Fruit fly (Drosophila melanogaster) whole organism, pupa: ENCODE results near the gene CG45487.
"Not testable (repeated sequence)": the region's sequence is repeated elsewhere in the genome, so short reads cannot be mapped to it uniquely, and the experiment has no call there.

Source experiments
- CG10348 ChIP-seq: fragments of 200-800 bp; sonication (Bioruptor generic); IDR thresholded peaks from 2 replicates; pipeline ENCODE4 v1.3.6; 2022; ENCODE audit warnings: missing biosample characterization, missing genetic modification characterization
- CG12605 ChIP-seq: fragments of 200-800 bp; sonication (Bioruptor generic); IDR thresholded peaks from 2 replicates; pipeline ENCODE4 v1.3.6; 2022; ENCODE audit warnings: missing biosample characterization, missing genetic modification characterization
- CG13204 ChIP-seq: fragments of 200-800 bp; sonication (Bioruptor generic); optimal IDR thresholded peaks from 2 replicates; lab custom pipeline; 2018; ENCODE audit warnings: missing biosample characterization, mild to moderate bottlenecking, missing genetic modification characterization, moderate library complexity
- CG14655 ChIP-seq: fragments of 200-800 bp; sonication (Bioruptor generic); optimal IDR thresholded peaks from 3 replicates; lab custom pipeline; 2017; ENCODE audit warnings: mild to moderate bottlenecking, missing biosample characterization, missing genetic modification reagents, missing genetic modification characterization
- CG15710 ChIP-seq: fragments of 200-800 bp; sonication (Bioruptor generic); optimal IDR thresholded peaks from 2 replicates; lab custom pipeline; 2018; ENCODE audit warnings: missing biosample characterization, mild to moderate bottlenecking, missing genetic modification characterization, moderate library complexity
- CG17806 ChIP-seq: fragments of 200-800 bp; sonication (Bioruptor generic); optimal IDR thresholded peaks from 2 replicates; lab custom pipeline; 2018; ENCODE audit warnings: missing biosample characterization, mild to moderate bottlenecking, missing genetic modification characterization, moderate library complexity
- CG32121 ChIP-seq: fragments of 200-800 bp; sonication (Bioruptor generic); IDR thresholded peaks from 2 replicates; pipeline ENCODE4 v1.3.6; 2022; ENCODE audit warnings: missing biosample characterization, missing genetic modification characterization
- CG34367 ChIP-seq: fragments of 200-800 bp; sonication (Bioruptor generic); optimal IDR thresholded peaks from 2 replicates; lab custom pipeline; 2018; ENCODE audit warnings: missing biosample characterization, mild to moderate bottlenecking, missing genetic modification characterization
- CG4496 ChIP-seq: fragments of 200-800 bp; sonication (Bioruptor generic); IDR thresholded peaks from 3 replicates; pipeline ENCODE4 v1.3.6; 2022; ENCODE audit warnings: missing biosample characterization, missing genetic modification characterization
- CG8159 ChIP-seq: fragments of 200-800 bp; sonication (Bioruptor generic); optimal IDR thresholded peaks from 3 replicates; lab custom pipeline; 2018; ENCODE audit warnings: missing biosample characterization, mild to moderate bottlenecking, missing genetic modification characterization, moderate library complexity
- CG8301 ChIP-seq: fragments of 200-800 bp; sonication (Bioruptor generic); optimal IDR thresholded peaks from 2 replicates; lab custom pipeline; 2018; ENCODE audit warnings: missing biosample characterization, mild to moderate bottlenecking, missing genetic modification characterization
- CG9948 ChIP-seq: fragments of 200-800 bp; sonication (Bioruptor generic); optimal IDR thresholded peaks from 2 replicates; lab custom pipeline; 2018; ENCODE audit warnings: missing biosample characterization, mild to moderate bottlenecking, missing genetic modification characterization, moderate library complexity
- D1 ChIP-seq: fragments of 200-800 bp; sonication (Bioruptor generic); optimal IDR thresholded peaks from 2 replicates; lab custom pipeline; 2018; ENCODE audit warnings: missing biosample characterization, mild to moderate bottlenecking, missing genetic modification characterization, moderate library complexity
- EcR ChIP-seq: fragments of 200-800 bp; sonication (Bioruptor generic); optimal IDR thresholded peaks from 3 replicates; lab custom pipeline; 2019; ENCODE audit warnings: missing biosample characterization, missing genetic modification characterization, mild to moderate bottlenecking, moderate library complexity, missing genetic modification reagents
- Ets98B ChIP-seq: fragments of 200-800 bp; sonication (Bioruptor generic); IDR thresholded peaks from 2 replicates; pipeline ENCODE4 v1.3.6; 2022; ENCODE audit warnings: missing biosample characterization, missing genetic modification characterization
- Pif1A ChIP-seq: fragments of 200-800 bp; sonication (Bioruptor generic); optimal IDR thresholded peaks from 3 replicates; lab custom pipeline; 2016; ENCODE audit warnings: missing biosample characterization, missing genetic modification characterization
- Pif1B ChIP-seq: fragments of 200-800 bp; sonication (Bioruptor generic); optimal IDR thresholded peaks from 3 replicates; lab custom pipeline; 2016; ENCODE audit warnings: missing biosample characterization, missing genetic modification characterization
- Snoo ChIP-seq: fragments of 200-800 bp; sonication (Bioruptor generic); optimal IDR thresholded peaks from 3 replicates; lab custom pipeline; 2017; ENCODE audit warnings: missing biosample characterization, mild to moderate bottlenecking, missing genetic modification characterization, inconsistent platforms
- fd96Ca ChIP-seq: fragments of 200-800 bp; sonication (Bioruptor generic); IDR thresholded peaks from 3 replicates; pipeline ENCODE4 v1.3.6; 2022; ENCODE audit warnings: missing biosample characterization, missing genetic modification characterization
- gl ChIP-seq: fragments of 200-800 bp; sonication (Bioruptor generic); optimal IDR thresholded peaks from 2 replicates; lab custom pipeline; 2018; ENCODE audit warnings: missing biosample characterization, mild to moderate bottlenecking, missing genetic modification characterization
- rn ChIP-seq: fragments of 200-800 bp; sonication (Bioruptor generic); IDR thresholded peaks from 2 replicates; pipeline ENCODE4 v1.3.6; 2022; ENCODE audit warnings: missing biosample characterization, missing genetic modification characterization

CG45487 gene

DNA sequence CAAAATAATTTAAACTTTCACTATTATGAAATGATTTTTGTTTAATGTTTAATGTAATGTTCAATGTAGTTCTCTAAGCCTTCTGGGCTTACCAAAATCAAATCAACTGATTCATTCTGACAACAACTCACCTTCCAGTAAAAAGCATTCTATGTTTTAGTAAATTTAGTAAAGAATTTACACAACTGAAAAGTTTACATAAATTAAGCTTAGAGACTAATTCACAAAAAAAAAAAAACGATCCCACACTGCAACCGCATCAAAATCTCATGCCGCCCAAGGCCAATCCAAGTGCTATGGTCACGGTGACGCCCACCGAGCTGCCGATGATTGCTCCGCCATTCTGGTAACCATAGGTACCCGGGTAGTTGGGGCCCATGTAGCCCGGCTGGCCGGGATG, at the start of gene CG45487:
TSS of gene CG45487 (minus strand) at position 101 of the 400 bp plus-strand sequence.
- TF ChIP-seq CG13204 (GFP tag; lab: Kevin White, UChicago); CG10348 (GFP tag; lab: Robert Waterston, UW); Pif1A (GFP tag; lab: Kevin White, UChicago): not testable (repeated sequence)

DNA sequence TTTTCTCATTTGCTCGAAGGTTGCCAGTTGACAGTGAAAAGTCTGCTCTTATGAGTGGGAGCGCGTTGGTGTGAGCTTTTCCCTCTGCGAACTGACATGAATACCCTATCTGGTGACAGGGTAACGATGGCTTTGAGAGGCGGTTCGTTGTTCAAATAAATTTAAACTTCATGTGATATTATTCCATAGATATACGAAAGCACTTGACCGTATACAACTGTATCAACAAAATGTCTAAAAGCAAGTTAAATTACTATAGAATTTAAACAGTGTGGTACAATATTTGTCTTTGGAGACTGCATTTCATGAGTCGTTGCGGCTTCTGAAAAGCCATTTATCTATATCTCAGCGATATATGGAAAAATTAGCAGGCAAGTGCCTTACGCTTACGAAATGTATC, 49.1 kb upstream of the CG45487 start:
- TF ChIP-seq CG9948 (tag; lab: Kevin White, UChicago) (peak; percentile 34), CG4496 (GFP tag; lab: Robert Waterston, UW) (no peak; the same call in 2 of the 3 replicates), CG34367 (tag; lab: Kevin White, UChicago) (no peak), CG17806 (tag; lab: Kevin White, UChicago) (peak; percentile 27), CG8301 (tag; lab: Kevin White, UChicago) (no peak), CG14655 (GFP tag; lab: Kevin White, UChicago) (peak; percentile 2), Pif1A (GFP tag; lab: Kevin White, UChicago) (no peak), gl (tag; lab: Kevin White, UChicago) (no peak), CG13204 (GFP tag; lab: Kevin White, UChicago) (no peak), CG15710 (peak; percentile 48), EcR (peak; percentile 32), CG8159 (tag; lab: Kevin White, UChicago) (peak; percentile 37), Snoo (tag; lab: Kevin White, UChicago) (peak; percentile 18)

DNA sequence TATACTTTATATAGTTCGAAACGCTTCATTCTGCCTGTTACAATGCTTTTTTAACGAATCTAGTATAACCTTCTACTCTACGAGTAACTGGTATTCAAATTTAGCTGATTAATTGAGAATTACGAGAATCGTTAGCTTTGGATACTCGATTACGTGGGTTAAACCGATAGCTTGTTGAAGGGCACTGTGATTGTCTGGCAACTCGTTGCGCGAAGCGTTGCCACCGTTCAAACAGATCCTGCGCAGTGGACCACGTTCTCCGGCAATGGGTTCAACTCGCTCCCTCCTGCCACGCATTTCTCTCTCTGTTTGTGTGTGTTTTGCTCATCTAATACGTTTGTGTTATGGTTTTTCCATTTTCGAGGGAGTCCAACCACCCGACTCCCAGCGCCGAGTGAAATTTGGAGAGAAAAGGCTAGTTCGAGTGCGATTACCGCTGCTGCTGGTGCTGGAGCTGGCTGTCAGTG, 45.8 kb upstream of the CG45487 start, which contains the start of gene Nep3:
TSS of gene Nep3 (plus strand) at position 417 of the 467 bp plus-strand sequence.
- TF ChIP-seq CG34367 (tag; lab: Kevin White, UChicago) (no peak), CG15710 (no peak), CG4496 (GFP tag; lab: Robert Waterston, UW) (no peak), Pif1A (GFP tag; lab: Kevin White, UChicago) (no peak), gl (tag; lab: Kevin White, UChicago) (no peak)

DNA sequence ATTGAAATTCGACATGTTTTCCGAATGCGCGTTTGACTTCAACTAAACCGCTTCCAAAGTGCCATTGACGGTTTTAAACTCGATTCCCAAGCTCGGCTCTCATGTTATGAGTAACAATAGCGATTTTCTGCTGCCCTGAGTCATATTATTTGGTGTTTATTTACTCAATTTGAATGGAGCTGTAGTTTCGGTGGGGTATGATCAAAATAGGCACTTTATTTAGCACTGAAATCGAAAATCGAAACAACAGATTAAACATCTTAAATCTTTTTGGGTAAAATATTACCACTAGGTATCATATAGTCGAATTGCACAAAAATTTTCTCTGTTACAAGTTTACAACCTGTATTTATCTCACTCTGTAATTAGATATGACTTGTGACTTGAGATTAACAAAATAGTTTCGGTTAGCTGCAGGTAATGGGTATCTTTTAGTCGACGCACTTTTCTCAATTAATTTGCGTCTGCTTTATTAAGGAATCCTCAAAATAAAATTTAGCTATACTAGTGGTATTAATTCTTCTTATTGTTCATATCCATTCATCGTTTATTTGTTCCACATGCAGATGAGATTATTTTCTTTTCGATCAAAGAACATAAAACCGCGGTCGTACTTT, 44.4 kb upstream of the CG45487 start, which contains the start of gene CG12655:
TSS of gene CG12655 (minus strand) at position 51 of the 617 bp plus-strand sequence.
- TF ChIP-seq EcR, result no peak
- TF ChIP-seq CG32121 (GFP tag; lab: Robert Waterston, UW), result no peak
- TF ChIP-seq CG13204 (GFP tag; lab: Kevin White, UChicago), result no peak
- TF ChIP-seq CG12605 (GFP tag; lab: Robert Waterston, UW), result no peak
- TF ChIP-seq gl (tag; lab: Kevin White, UChicago), result no peak
- TF ChIP-seq CG34367 (tag; lab: Kevin White, UChicago), result no peak
- TF ChIP-seq CG4496 (GFP tag; lab: Robert Waterston, UW), result no peak
- TF ChIP-seq Pif1A (GFP tag; lab: Kevin White, UChicago), result no peak
- no peak for TF ChIP-seq CG8159 (tag; lab: Kevin White, UChicago)
- TF ChIP-seq CG15710, result no peak
- TF ChIP-seq CG14655 (GFP tag; lab: Kevin White, UChicago), result no peak
- TF ChIP-seq Ets98B (GFP tag; lab: Robert Waterston, UW), result no peak
- TF ChIP-seq rn (GFP tag; lab: Robert Waterston, UW), result no peak
- TF ChIP-seq D1, result no peak
- no peak for TF ChIP-seq fd96Ca (GFP tag; lab: Robert Waterston, UW)
- TF ChIP-seq CG10348 (GFP tag; lab: Robert Waterston, UW), result no peak
- no peak for TF ChIP-seq CG9948 (tag; lab: Kevin White, UChicago)
- no peak for TF ChIP-seq Snoo (tag; lab: Kevin White, UChicago)
- no peak for TF ChIP-seq Pif1B
- TF ChIP-seq CG8301 (tag; lab: Kevin White, UChicago), result no peak

DNA sequence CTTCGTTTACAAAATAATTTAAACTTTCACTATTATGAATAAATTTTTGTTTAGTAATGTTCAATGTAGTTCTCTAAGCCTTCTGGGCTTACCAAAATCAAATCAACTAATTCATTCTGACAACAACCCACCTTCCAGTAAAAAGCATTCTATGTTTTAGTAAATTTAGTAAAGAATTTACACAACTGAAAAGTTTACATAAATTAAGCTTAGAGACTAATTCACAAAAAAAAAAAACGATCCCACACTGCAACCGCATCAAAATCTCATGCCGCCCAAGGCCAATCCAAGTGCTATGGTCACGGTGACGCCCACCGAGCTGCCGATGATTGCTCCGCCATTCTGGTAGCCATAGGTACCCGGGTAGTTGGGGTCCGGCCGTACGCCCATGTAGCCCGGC, 43.2 kb upstream of the CG45487 start, which contains the start of gene CG43784:
TSS of gene CG43784 (minus strand) at position 101 of the 400 bp plus-strand sequence.
- TF ChIP-seq CG15710; CG8301 (tag; lab: Kevin White, UChicago); CG10348 (GFP tag; lab: Robert Waterston, UW): not testable (repeated sequence)

DNA sequence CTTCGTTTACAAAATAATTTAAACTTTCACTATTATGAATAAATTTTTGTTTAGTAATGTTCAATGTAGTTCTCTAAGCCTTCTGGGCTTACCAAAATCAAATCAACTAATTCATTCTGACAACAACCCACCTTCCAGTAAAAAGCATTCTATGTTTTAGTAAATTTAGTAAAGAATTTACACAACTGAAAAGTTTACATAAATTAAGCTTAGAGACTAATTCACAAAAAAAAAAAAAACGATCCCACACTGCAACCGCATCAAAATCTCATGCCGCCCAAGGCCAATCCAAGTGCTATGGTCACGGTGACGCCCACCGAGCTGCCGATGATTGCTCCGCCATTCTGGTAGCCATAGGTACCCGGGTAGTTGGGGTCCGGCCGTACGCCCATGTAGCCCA, 38.4 kb upstream of the CG45487 start, which contains the start of gene CG45494:
TSS of gene CG45494 (minus strand) at position 101 of the 400 bp plus-strand sequence.
- not testable (repeated sequence) for TF ChIP-seq CG13204 (GFP tag; lab: Kevin White, UChicago); CG32121 (GFP tag; lab: Robert Waterston, UW); CG4496 (GFP tag; lab: Robert Waterston, UW)

DNA sequence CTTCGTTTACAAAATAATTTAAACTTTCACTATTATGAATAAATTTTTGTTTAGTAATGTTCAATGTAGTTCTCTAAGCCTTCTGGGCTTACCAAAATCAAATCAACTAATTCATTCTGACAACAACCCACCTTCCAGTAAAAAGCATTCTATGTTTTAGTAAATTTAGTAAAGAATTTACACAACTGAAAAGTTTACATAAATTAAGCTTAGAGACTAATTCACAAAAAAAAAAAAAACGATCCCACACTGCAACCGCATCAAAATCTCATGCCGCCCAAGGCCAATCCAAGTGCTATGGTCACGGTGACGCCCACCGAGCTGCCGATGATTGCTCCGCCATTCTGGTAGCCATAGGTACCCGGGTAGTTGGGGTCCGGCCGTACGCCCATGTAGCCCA, 33.7 kb upstream of the CG45487 start, which contains the start of gene CG45493:
TSS of gene CG45493 (minus strand) at position 101 of the 400 bp plus-strand sequence.
- TF ChIP-seq rn (GFP tag; lab: Robert Waterston, UW); CG14655 (GFP tag; lab: Kevin White, UChicago); CG12605 (GFP tag; lab: Robert Waterston, UW): not testable (repeated sequence)
